Fruit fly (Drosophila melanogaster) whole organism, wandering third instar larva: ENCODE results near the gene CG5111.

Source experiments
- Myc ChIP-seq: fragments of >200 bp; optimal IDR thresholded peaks from 2 replicates; lab custom pipeline; 2017
- N ChIP-seq: fragments of >200 bp; optimal IDR thresholded peaks from 2 replicates; lab custom pipeline; 2018; ENCODE audit warnings: missing biosample characterization, missing external identifiers, missing genetic modification characterization
- pan ChIP-seq: fragments of >200 bp; optimal IDR thresholded peaks from 2 replicates; lab custom pipeline; 2017
- woc ChIP-seq: sonication (Bioruptor generic); optimal IDR thresholded peaks from 2 replicates; lab custom pipeline; 2016; ENCODE audit warnings: missing biosample characterization, mild to moderate bottlenecking, missing genetic modification characterization

DNA sequence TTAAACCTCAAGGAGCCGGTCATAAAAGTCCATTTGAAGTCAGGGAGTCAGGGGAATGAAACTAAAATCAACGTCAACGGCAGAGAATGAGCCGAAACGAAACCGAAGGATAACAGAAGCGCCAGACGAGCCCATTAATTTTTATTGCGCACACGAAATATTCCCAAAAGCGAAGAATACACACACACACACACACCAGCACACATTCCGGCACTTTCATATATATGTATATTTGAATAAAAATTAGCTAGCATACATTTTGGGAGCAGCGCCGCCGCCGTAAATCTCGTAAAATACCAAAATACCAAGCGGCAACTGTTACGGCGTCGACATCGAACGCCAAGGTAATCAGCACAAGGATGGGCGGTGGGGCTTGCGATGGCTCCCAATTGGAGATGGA, 33.1 kb downstream of the CG5111 start:
- TF ChIP-seq N (no peak), pan (lab: Kevin White, UChicago) (no peak), woc (no peak), Myc (lab: Kevin White, UChicago) (no peak)
